Worm (Caenorhabditis elegans) whole organism, L1 larva: Measurements from ENCODE around the gene deg-1.

Source experiments
- C16A3.4 ChIP-seq: fragments of 150-350 bp; optimal IDR thresholded peaks from 2 replicates; lab custom pipeline; 2014; ENCODE audit warnings: missing biosample characterization, missing genetic modification characterization
- aha-1 ChIP-seq: fragments of 150-350 bp; optimal IDR thresholded peaks from 2 replicates; lab custom pipeline; 2014; ENCODE audit warnings: missing biosample characterization, missing genetic modification characterization
- aly-2 ChIP-seq: fragments of 150-350 bp; optimal IDR thresholded peaks from 2 replicates; lab custom pipeline; 2014; ENCODE audit warnings: missing biosample characterization, missing genetic modification characterization
- ama-1 ChIP-seq: fragments of 150-350 bp; optimal IDR thresholded peaks from 2 replicates; lab custom pipeline; 2014
- blmp-1 ChIP-seq: fragments of 150-350 bp; optimal IDR thresholded peaks from 2 replicates; lab custom pipeline; 2014; ENCODE audit warnings: missing biosample characterization, missing genetic modification characterization
- ceh-63 ChIP-seq: fragments of 200-800 bp; sonication (Bioruptor generic); optimal IDR thresholded peaks from 2 replicates; lab custom pipeline; 2018; ENCODE audit warnings: mild to moderate bottlenecking, missing genetic modification characterization, missing compliant biosample characterization
- ceh-8 ChIP-seq: fragments of 200-800 bp; sonication (Bioruptor generic); optimal IDR thresholded peaks from 2 replicates; lab custom pipeline; 2018; ENCODE audit warnings: mild to moderate bottlenecking, missing genetic modification characterization, moderate library complexity, missing compliant biosample characterization
- ceh-82 ChIP-seq, 3 experiments: fragments of 150-350 bp in 1 of 3; sonication (generic microtip) in 2 of 3; optimal IDR thresholded peaks; 2 replicates each; lab custom pipeline; 2014 to 2017; ENCODE audit warnings: missing biosample characterization in 3 of 3, missing genetic modification characterization in 3 of 3
- ceh-90 ChIP-seq: sonication (generic microtip); optimal IDR thresholded peaks from 2 replicates; lab custom pipeline; 2016; ENCODE audit warnings: missing genetic modification characterization, missing compliant biosample characterization
- egl-13 ChIP-seq: sonication (generic microtip); optimal IDR thresholded peaks from 2 replicates; lab custom pipeline; 2016; ENCODE audit warnings: missing genotype, missing genetic modification reagents, missing genetic modification characterization, missing compliant biosample characterization
- elt-2 ChIP-seq: sonication (generic microtip); optimal IDR thresholded peaks from 2 replicates; lab custom pipeline; 2016; ENCODE audit warnings: missing genetic modification characterization, mild to moderate bottlenecking, inconsistent platforms, missing compliant biosample characterization, missing genetic modification reagents
- elt-3 ChIP-seq, 6 experiments: fragments of 150-350 bp in 1 of 6; sonication (generic microtip); optimal IDR thresholded peaks; 2 replicates each; lab custom pipeline; 2017 to 2018; ENCODE audit warnings: missing biosample characterization in 6 of 6, missing genetic modification characterization in 6 of 6, inconsistent platforms in 1 of 6
- ets-5 ChIP-seq: fragments of 200-800 bp; sonication (Bioruptor generic); IDR thresholded peaks from 2 replicates; pipeline ENCODE4 v1.3.6; 2022; ENCODE audit warnings: missing genetic modification characterization, missing compliant biosample characterization
- fkh-10 ChIP-seq: sonication (generic microtip); optimal IDR thresholded peaks from 2 replicates; lab custom pipeline; 2017; ENCODE audit warnings: missing biosample characterization, missing genetic modification reagents, missing genetic modification characterization
- fkh-4 ChIP-seq: sonication (generic microtip); optimal IDR thresholded peaks from 2 replicates; lab custom pipeline; 2016; ENCODE audit warnings: missing compliant biosample characterization, missing genetic modification characterization, borderline replicate concordance
- hlh-17 ChIP-seq: fragments of 200-800 bp; sonication (Bioruptor generic); optimal IDR thresholded peaks from 2 replicates; lab custom pipeline; 2018; ENCODE audit warnings: missing genetic modification characterization, mild to moderate bottlenecking, missing compliant biosample characterization, moderate library complexity, borderline replicate concordance
- lin-13 ChIP-seq: fragments of 150-350 bp; optimal IDR thresholded peaks from 2 replicates; lab custom pipeline; 2014; ENCODE audit warnings: missing biosample characterization, missing genetic modification reagents, missing genetic modification characterization
- lin-39 ChIP-seq: fragments of 150-350 bp; optimal IDR thresholded peaks from 2 replicates; lab custom pipeline; 2014; ENCODE audit warnings: missing biosample characterization, missing genetic modification reagents, missing genetic modification characterization
- lir-3 ChIP-seq: sonication (generic microtip); optimal IDR thresholded peaks from 2 replicates; lab custom pipeline; 2016; ENCODE audit warnings: mild to moderate bottlenecking, missing genetic modification characterization, moderate library complexity, missing compliant biosample characterization; ENCODE audit not compliant: poor library complexity
- mdl-1 ChIP-seq, 2 experiments: fragments of 150-350 bp; optimal IDR thresholded peaks; 2 replicates each; lab custom pipeline; 2014 to 2017; ENCODE audit warnings: missing biosample characterization in 2 of 2, missing genetic modification characterization in 2 of 2, inconsistent platforms in 1 of 2
- mef-2 ChIP-seq: fragments of 150-350 bp; optimal IDR thresholded peaks from 2 replicates; lab custom pipeline; 2014; ENCODE audit warnings: missing biosample characterization, missing genetic modification characterization
- nhr-11 ChIP-seq: fragments of 150-350 bp; optimal IDR thresholded peaks from 2 replicates; lab custom pipeline; 2014; ENCODE audit warnings: missing biosample characterization, missing genetic modification characterization
- nhr-12 ChIP-seq: sonication (generic microtip); optimal IDR thresholded peaks from 2 replicates; lab custom pipeline; 2017; ENCODE audit warnings: missing biosample characterization, missing genetic modification characterization
- nhr-237 ChIP-seq: fragments of 150-350 bp; optimal IDR thresholded peaks from 2 replicates; lab custom pipeline; 2014; ENCODE audit warnings: missing biosample characterization, missing genetic modification characterization
- nhr-28 ChIP-seq: fragments of 150-350 bp; optimal IDR thresholded peaks from 2 replicates; lab custom pipeline; 2014; ENCODE audit warnings: missing biosample characterization, missing genetic modification characterization
- nhr-47 ChIP-seq: sonication (generic microtip); optimal IDR thresholded peaks from 2 replicates; lab custom pipeline; 2016; ENCODE audit warnings: mild to moderate bottlenecking, missing genetic modification characterization, moderate library complexity, missing compliant biosample characterization
- nhr-90 ChIP-seq: sonication (generic microtip); optimal IDR thresholded peaks from 2 replicates; lab custom pipeline; 2016; ENCODE audit warnings: mild to moderate bottlenecking, missing genetic modification characterization, missing compliant biosample characterization; ENCODE audit not compliant: poor library complexity
- pax-3 ChIP-seq: fragments of 200-800 bp; sonication (Bioruptor generic); optimal IDR thresholded peaks from 2 replicates; lab custom pipeline; 2018; ENCODE audit warnings: mild to moderate bottlenecking, missing genetic modification characterization, moderate library complexity, missing compliant biosample characterization
- skn-1 ChIP-seq: fragments of 150-350 bp; optimal IDR thresholded peaks from 2 replicates; lab custom pipeline; 2014; ENCODE audit warnings: missing biosample characterization, missing genetic modification characterization
- swsn-7 ChIP-seq: sonication (generic microtip); optimal IDR thresholded peaks from 2 replicates; lab custom pipeline; 2016; ENCODE audit warnings: missing genetic modification characterization, missing compliant biosample characterization
- unc-30 ChIP-seq: sonication (generic microtip); optimal IDR thresholded peaks from 2 replicates; lab custom pipeline; 2017; ENCODE audit warnings: missing biosample characterization, missing genetic modification characterization
- unc-62 ChIP-seq: fragments of 150-350 bp; optimal IDR thresholded peaks from 2 replicates; lab custom pipeline; 2014; ENCODE audit warnings: missing biosample characterization, missing genetic modification reagents, missing genetic modification characterization
- unc-86 ChIP-seq: sonication (generic microtip); optimal IDR thresholded peaks from 2 replicates; lab custom pipeline; 2016; ENCODE audit warnings: missing genetic modification characterization, missing compliant biosample characterization
- unc-98 ChIP-seq: fragments of 200-800 bp; sonication (Bioruptor generic); IDR thresholded peaks from 2 replicates; pipeline ENCODE4 v1.3.6; 2022; ENCODE audit warnings: missing genetic modification characterization, missing compliant biosample characterization
- vab-15 ChIP-seq: sonication (generic microtip); optimal IDR thresholded peaks from 2 replicates; lab custom pipeline; 2017; ENCODE audit warnings: missing genotype, mild to moderate bottlenecking, missing genetic modification characterization, missing compliant biosample characterization
- xbp-1 ChIP-seq: sonication (generic microtip); optimal IDR thresholded peaks from 2 replicates; lab custom pipeline; 2016; ENCODE audit warnings: missing genetic modification characterization, missing compliant biosample characterization
- zag-1 ChIP-seq: fragments of 150-350 bp; optimal IDR thresholded peaks from 2 replicates; lab custom pipeline; 2014; ENCODE audit warnings: missing biosample characterization, missing genetic modification characterization
- ztf-4 ChIP-seq: fragments of 150-350 bp; optimal IDR thresholded peaks from 2 replicates; lab custom pipeline; 2014; ENCODE audit warnings: missing biosample characterization, missing genetic modification characterization

Gene deg-1

ce11 chrX:7798248-7799020, 45.6 kb downstream of the deg-1 start, which contains the start of gene adm-4 (continued):
- TF ChIP-seq lir-3 (tag; lab: Kevin White, UChicago) (peak; percentile 87), ets-5 (GFP tag; lab: Robert Waterston, UW) (no peak), nhr-11 (no peak), ztf-4 (tag; lab: Kevin White, UChicago) (no peak), aha-1 (tag; lab: Kevin White, UChicago) (no peak), skn-1 (tag; lab: Kevin White, UChicago) (no peak), unc-86 (tag; lab: Kevin White, UChicago) (peak; percentile 15), swsn-7 (tag; lab: Kevin White, UChicago) (peak; percentile 58), ceh-90 (tag; lab: Kevin White, UChicago) (peak; percentile 79), zag-1 (tag; lab: Kevin White, UChicago) (no peak), unc-98 (GFP tag; lab: Robert Waterston, UW) (peak; percentile 49; the same call in 1 of the 2 replicates), mdl-1 (tag; optimal IDR thresholded peaks at IDR 0.05; lab: Kevin White, UChicago) (peak in 1 of 2 experiments; percentile 38), aly-2 (no peak), ama-1 (lab: Kevin White, UChicago) (no peak), pax-3 (tag; lab: Kevin White, UChicago) (peak; percentile 59), nhr-28 (no peak), nhr-237 (tag; lab: Kevin White, UChicago) (no peak), nhr-47 (tag; lab: Kevin White, UChicago) (peak; percentile 72), unc-62 (GFP tag; lab: Kevin White, UChicago) (no peak), fkh-4 (tag; lab: Kevin White, UChicago) (peak; percentile 56), fkh-10 (GFP tag; lab: Kevin White, UChicago) (no peak), ceh-63 (GFP tag; lab: Kevin White, UChicago) (no peak), ceh-82 (tag; optimal IDR thresholded peaks at IDR 0.05; lab: Kevin White, UChicago) (peak in 1 of 3 experiments; percentile 28), lin-39 (tag; lab: Kevin White, UChicago) (no peak), ceh-8 (GFP tag; lab: Kevin White, UChicago) (no peak), nhr-90 (tag; lab: Kevin White, UChicago) (peak; percentile 67), blmp-1 (tag; lab: Kevin White, UChicago) (peak; percentile 37), C16A3.4 (tag; lab: Kevin White, UChicago) (peak; percentile 8), elt-2 (tag; lab: Kevin White, UChicago) (peak; percentile 36), vab-15 (no peak)

ce11 chrX:7799680-7800079, 46.8 kb downstream of the deg-1 start, which contains the start of gene gpx-7:
Gene gpx-7 (minus strand): TSS chrX:7799780.
- TF ChIP-seq xbp-1 (tag; lab: Kevin White, UChicago) (no peak), hlh-17 (GFP tag; lab: Kevin White, UChicago) (no peak), elt-3 (tag; optimal IDR thresholded peaks at IDR 0.05; lab: Kevin White, UChicago) (no peak), nhr-237 (tag; lab: Kevin White, UChicago) (no peak), mef-2 (tag; lab: Kevin White, UChicago) (no peak)

ce11 chrX:7800370-7800769, 47.5 kb downstream of the deg-1 start:
- TF ChIP-seq nhr-47 (tag; lab: Kevin White, UChicago): no peak
- no peak for TF ChIP-seq unc-30 (tag; lab: Kevin White, UChicago)
- TF ChIP-seq nhr-11: no peak
- no peak for TF ChIP-seq swsn-7 (tag; lab: Kevin White, UChicago)
- TF ChIP-seq unc-98 (GFP tag; lab: Robert Waterston, UW): no peak
- TF ChIP-seq elt-2 (tag; lab: Kevin White, UChicago): no peak
- no peak for TF ChIP-seq nhr-12 (tag; lab: Kevin White, UChicago)
- no peak for TF ChIP-seq skn-1 (tag; lab: Kevin White, UChicago)
- no peak for TF ChIP-seq lin-13 (GFP tag; lab: Kevin White, UChicago)
- no peak for TF ChIP-seq aha-1 (tag; lab: Kevin White, UChicago)
- no peak for TF ChIP-seq egl-13
- TF ChIP-seq elt-3 (tag; optimal IDR thresholded peaks at IDR 0.05; lab: Kevin White, UChicago): no peak
